Worm (Caenorhabditis elegans) whole organism, L2 larva: Measurements from ENCODE around the gene C01G12.9.

Source experiments
- F13H6.1 ChIP-seq: sonication (generic microtip); optimal IDR thresholded peaks from 2 replicates; lab custom pipeline; 2016; ENCODE audit warnings: missing genetic modification characterization, missing compliant biosample characterization
- R02D3.7 ChIP-seq: fragments of 150-350 bp; optimal IDR thresholded peaks from 2 replicates; lab custom pipeline; 2014; ENCODE audit warnings: missing biosample characterization, missing genetic modification characterization
- Y55F3AM.14 ChIP-seq: fragments of 200-800 bp; sonication (Bioruptor generic); optimal IDR thresholded peaks from 2 replicates; lab custom pipeline; 2018; ENCODE audit warnings: mild to moderate bottlenecking, missing genetic modification characterization, missing compliant biosample characterization
- ZK546.5 ChIP-seq: sonication (generic microtip); optimal IDR thresholded peaks from 2 replicates; lab custom pipeline; 2017; ENCODE audit warnings: missing biosample characterization, missing genetic modification characterization
- alr-1 ChIP-seq: fragments of 150-350 bp; optimal IDR thresholded peaks from 2 replicates; lab custom pipeline; 2014; ENCODE audit warnings: missing biosample characterization, missing genetic modification characterization
- blmp-1 ChIP-seq: sonication (generic microtip); optimal IDR thresholded peaks from 2 replicates; lab custom pipeline; 2017; ENCODE audit warnings: missing genetic modification characterization, mild to moderate bottlenecking, missing compliant biosample characterization, antibody characterized with exemption, moderate library complexity; ENCODE audit not compliant: insufficient read depth
- ceh-16 ChIP-seq: fragments of 150-350 bp; optimal IDR thresholded peaks from 2 replicates; lab custom pipeline; 2014; ENCODE audit warnings: missing biosample characterization, missing genetic modification characterization
- ceh-82 ChIP-seq: fragments of 150-350 bp; optimal IDR thresholded peaks from 2 replicates; lab custom pipeline; 2014; ENCODE audit warnings: missing biosample characterization, missing genetic modification characterization
- crh-2 ChIP-seq: sonication (generic microtip); optimal IDR thresholded peaks from 2 replicates; lab custom pipeline; 2017; ENCODE audit warnings: missing biosample characterization, missing genetic modification characterization
- dmd-4 ChIP-seq: sonication (generic microtip); optimal IDR thresholded peaks from 2 replicates; lab custom pipeline; 2017; ENCODE audit warnings: missing biosample characterization, missing genetic modification characterization
- egl-27 ChIP-seq: sonication (generic microtip); optimal IDR thresholded peaks from 3 replicates; lab custom pipeline; 2017; ENCODE audit warnings: missing biosample characterization, missing genetic modification reagents, missing genetic modification characterization
- elt-1 ChIP-seq: fragments of 150-350 bp; optimal IDR thresholded peaks from 2 replicates; lab custom pipeline; 2014; ENCODE audit warnings: missing biosample characterization, missing genetic modification characterization
- fos-1 ChIP-seq: fragments of 150-350 bp; optimal IDR thresholded peaks from 2 replicates; lab custom pipeline; 2014; ENCODE audit warnings: missing biosample characterization, missing genetic modification characterization
- gmeb-1 ChIP-seq: fragments of 150-350 bp; optimal IDR thresholded peaks from 2 replicates; lab custom pipeline; 2014; ENCODE audit warnings: missing biosample characterization, missing genetic modification characterization
- lin-13 ChIP-seq: fragments of 150-350 bp; optimal IDR thresholded peaks from 2 replicates; lab custom pipeline; 2014; ENCODE audit warnings: missing biosample characterization, missing genetic modification reagents, missing genetic modification characterization
- lin-39 ChIP-seq: fragments of 150-350 bp; optimal IDR thresholded peaks from 2 replicates; lab custom pipeline; 2014; ENCODE audit warnings: missing biosample characterization, missing genetic modification reagents, missing genetic modification characterization
- lsy-2 ChIP-seq, 2 experiments: fragments of 150-350 bp in 1 of 2; sonication (generic microtip) in 1 of 2; optimal IDR thresholded peaks; 2 replicates each; lab custom pipeline; 2014 to 2017; ENCODE audit warnings: missing biosample characterization in 2 of 2, missing genetic modification characterization in 2 of 2
- mab-5 ChIP-seq: fragments of 150-350 bp; optimal IDR thresholded peaks from 2 replicates; lab custom pipeline; 2014; ENCODE audit warnings: missing biosample characterization, missing genetic modification characterization
- mbf-1 ChIP-seq: sonication (generic microtip); optimal IDR thresholded peaks from 2 replicates; lab custom pipeline; 2017; ENCODE audit warnings: missing biosample characterization, missing genetic modification characterization
- mdl-1 ChIP-seq, 2 experiments: fragments of 150-350 bp in 1 of 2; sonication (generic microtip) in 1 of 2; optimal IDR thresholded peaks; 2 replicates each; lab custom pipeline; 2017; ENCODE audit warnings: missing biosample characterization in 2 of 2, missing genetic modification characterization in 2 of 2
- nhr-10 ChIP-seq: sonication (generic microtip); optimal IDR thresholded peaks from 2 replicates; lab custom pipeline; 2017; ENCODE audit warnings: missing biosample characterization, missing genetic modification characterization
- nhr-12 ChIP-seq: fragments of 150-350 bp; optimal IDR thresholded peaks from 2 replicates; lab custom pipeline; 2014; ENCODE audit warnings: missing biosample characterization, missing genetic modification characterization
- nhr-129 ChIP-seq: fragments of 150-350 bp; optimal IDR thresholded peaks from 2 replicates; lab custom pipeline; 2014; ENCODE audit warnings: missing biosample characterization, missing genetic modification characterization
- nhr-21 ChIP-seq: fragments of 150-350 bp; optimal IDR thresholded peaks from 2 replicates; lab custom pipeline; 2014; ENCODE audit warnings: missing biosample characterization, missing genetic modification characterization
- nhr-237 ChIP-seq: fragments of 150-350 bp; optimal IDR thresholded peaks from 2 replicates; lab custom pipeline; 2014; ENCODE audit warnings: missing biosample characterization, missing genetic modification characterization
- nhr-25 ChIP-seq: fragments of 150-350 bp; sonication (generic microtip); optimal IDR thresholded peaks from 3 replicates; lab custom pipeline; 2014; ENCODE audit warnings: missing biosample characterization, missing genetic modification characterization
- peb-1 ChIP-seq: fragments of 150-350 bp; optimal IDR thresholded peaks from 2 replicates; lab custom pipeline; 2014; ENCODE audit warnings: missing biosample characterization, missing genetic modification characterization
- sma-3 ChIP-seq: sonication (generic microtip); optimal IDR thresholded peaks from 2 replicates; lab custom pipeline; 2016; ENCODE audit warnings: missing genetic modification reagents, missing genetic modification characterization, missing compliant biosample characterization
- snpc-4 ChIP-seq: fragments of 150-350 bp; optimal IDR thresholded peaks from 2 replicates; lab custom pipeline; 2014; ENCODE audit warnings: missing biosample characterization, missing genetic modification characterization
- unc-39 ChIP-seq: fragments of 150-350 bp; optimal IDR thresholded peaks from 2 replicates; lab custom pipeline; 2014; ENCODE audit warnings: missing biosample characterization, missing genetic modification characterization
- unc-55 ChIP-seq: fragments of 150-350 bp; sonication (generic microtip); optimal IDR thresholded peaks from 3 replicates; lab custom pipeline; 2014; ENCODE audit warnings: missing biosample characterization, missing genetic modification reagents, missing genetic modification characterization
- ztf-11 ChIP-seq: sonication (generic microtip); optimal IDR thresholded peaks from 2 replicates; lab custom pipeline; 2017; ENCODE audit warnings: missing biosample characterization, missing genetic modification characterization
- ztf-4 ChIP-seq: fragments of 150-350 bp; optimal IDR thresholded peaks from 2 replicates; lab custom pipeline; 2014; ENCODE audit warnings: missing biosample characterization, missing genetic modification characterization

The C01G12.9 gene

ce11 chrII:14578716-14579115 lies at the start of gene C01G12.9:
Gene C01G12.9 (plus strand): TSS chrII:14579016.
- TF ChIP-seq nhr-21 (tag; lab: Kevin White, UChicago) (no peak), gmeb-1 (no peak), ztf-4 (tag; lab: Kevin White, UChicago) (no peak), mbf-1 (tag; lab: Kevin White, UChicago) (no peak)

- TF ChIP-seq unc-39 (tag; lab: Kevin White, UChicago) (no peak), Y55F3AM.14 (GFP tag; lab: Kevin White, UChicago) (no peak), elt-1 (tag; lab: Kevin White, UChicago) (no peak), lsy-2 (tag; optimal IDR thresholded peaks at IDR 0.05; lab: Kevin White, UChicago) (no peak), egl-27 (tag; lab: Kevin White, UChicago) (no peak), unc-55 (GFP tag; lab: Kevin White, UChicago) (no peak), mdl-1 (tag; optimal IDR thresholded peaks at IDR 0.05; lab: Kevin White, UChicago) (no peak), F13H6.1 (tag; lab: Kevin White, UChicago) (no peak), crh-2 (tag; lab: Kevin White, UChicago) (no peak), nhr-21 (tag; lab: Kevin White, UChicago) (no peak), ztf-11 (tag; lab: Kevin White, UChicago) (no peak), nhr-237 (tag; lab: Kevin White, UChicago) (no peak), ceh-16 (tag; lab: Kevin White, UChicago) (no peak), fos-1 (tag; lab: Kevin White, UChicago) (no peak)
Measured at ce11 chrII:14534000-14534399, 44.8 kb upstream of the C01G12.9 start, which contains the start of gene C04H5.1. Gene C04H5.1 (plus strand): TSS chrII:14534300.

- TF ChIP-seq fos-1 (tag; lab: Kevin White, UChicago): no peak
- TF ChIP-seq crh-2 (tag; lab: Kevin White, UChicago): no peak
- TF ChIP-seq unc-55 (GFP tag; lab: Kevin White, UChicago): no peak
- no peak for TF ChIP-seq snpc-4 (tag; lab: Kevin White, UChicago)
- TF ChIP-seq Y55F3AM.14 (GFP tag; lab: Kevin White, UChicago): no peak
- no peak for TF ChIP-seq unc-39 (tag; lab: Kevin White, UChicago)
- no peak for TF ChIP-seq blmp-1
- no peak for TF ChIP-seq nhr-12 (tag; lab: Kevin White, UChicago)
- no peak for TF ChIP-seq ceh-16 (tag; lab: Kevin White, UChicago)
- TF ChIP-seq ceh-82 (tag; lab: Kevin White, UChicago): no peak
- TF ChIP-seq nhr-129 (tag; lab: Kevin White, UChicago): no peak
- no peak for TF ChIP-seq lin-13 (GFP tag; lab: Kevin White, UChicago)
- no peak for TF ChIP-seq mab-5
Measured at ce11 chrII:14537728-14538127, 41.1 kb upstream of the C01G12.9 start, which contains the start of the genes clec-147 and C04H5.7. Gene clec-147 (minus strand): TSS chrII:14537828. Gene C04H5.7 (plus strand): TSS chrII:14537946.

- TF ChIP-seq nhr-25 (tag; lab: Kevin White, UChicago): no peak
- TF ChIP-seq fos-1 (tag; lab: Kevin White, UChicago): peak; percentile 84
- TF ChIP-seq, all 48 proteins: peak for 1
Measured at ce11 chrII:14540551-14540950, 38.3 kb upstream of the C01G12.9 start.

ce11 chrII:14548691-14549090 lies 30.1 kb upstream of the C01G12.9 start, which contains the start of gene gcy-29:
Gene gcy-29 (minus strand): TSS chrII:14548791.
- TF ChIP-seq ceh-16 (tag; lab: Kevin White, UChicago): no peak
- no peak for TF ChIP-seq F13H6.1 (tag; lab: Kevin White, UChicago)
- TF ChIP-seq alr-1 (tag; lab: Kevin White, UChicago): no peak
- TF ChIP-seq R02D3.7: no peak
- no peak for TF ChIP-seq nhr-25 (tag; lab: Kevin White, UChicago)
- TF ChIP-seq lin-39 (tag; lab: Kevin White, UChicago): no peak
- no peak for TF ChIP-seq ZK546.5 (tag; lab: Kevin White, UChicago)
- TF ChIP-seq ceh-82 (tag; lab: Kevin White, UChicago): no peak
- no peak for TF ChIP-seq lin-13 (GFP tag; lab: Kevin White, UChicago)
- no peak for TF ChIP-seq dmd-4 (tag; lab: Kevin White, UChicago)
- no peak for TF ChIP-seq nhr-237 (tag; lab: Kevin White, UChicago)
- TF ChIP-seq nhr-10 (tag; lab: Kevin White, UChicago): no peak
- no peak for TF ChIP-seq sma-3 (GFP tag; lab: Kevin White, UChicago)
- no peak for TF ChIP-seq peb-1 (tag; lab: Kevin White, UChicago)
